Fruit fly (Drosophila melanogaster) whole organism: ENCODE results near the gene NTPase.

Source experiments
- CG8478 ChIP-seq: fragments of >200 bp; optimal IDR thresholded peaks from 2 replicates; lab custom pipeline; 2018; ENCODE audit warnings: inconsistent platforms
- EcR ChIP-seq, 2 experiments: fragments of >200 bp; optimal IDR thresholded peaks; 2 replicates each; lab custom pipeline; 2017; ENCODE audit warnings: missing biosample characterization in 2 of 2, missing genetic modification characterization in 2 of 2, missing genetic modification reagents in 2 of 2
- psq ChIP-seq: fragments of >200 bp; optimal IDR thresholded peaks from 2 replicates; lab custom pipeline; 2017
- usp ChIP-seq: fragments of >200 bp; optimal IDR thresholded peaks from 2 replicates; lab custom pipeline; 2017; ENCODE audit warnings: missing biosample characterization, missing genetic modification characterization, mixed read lengths

DNA sequence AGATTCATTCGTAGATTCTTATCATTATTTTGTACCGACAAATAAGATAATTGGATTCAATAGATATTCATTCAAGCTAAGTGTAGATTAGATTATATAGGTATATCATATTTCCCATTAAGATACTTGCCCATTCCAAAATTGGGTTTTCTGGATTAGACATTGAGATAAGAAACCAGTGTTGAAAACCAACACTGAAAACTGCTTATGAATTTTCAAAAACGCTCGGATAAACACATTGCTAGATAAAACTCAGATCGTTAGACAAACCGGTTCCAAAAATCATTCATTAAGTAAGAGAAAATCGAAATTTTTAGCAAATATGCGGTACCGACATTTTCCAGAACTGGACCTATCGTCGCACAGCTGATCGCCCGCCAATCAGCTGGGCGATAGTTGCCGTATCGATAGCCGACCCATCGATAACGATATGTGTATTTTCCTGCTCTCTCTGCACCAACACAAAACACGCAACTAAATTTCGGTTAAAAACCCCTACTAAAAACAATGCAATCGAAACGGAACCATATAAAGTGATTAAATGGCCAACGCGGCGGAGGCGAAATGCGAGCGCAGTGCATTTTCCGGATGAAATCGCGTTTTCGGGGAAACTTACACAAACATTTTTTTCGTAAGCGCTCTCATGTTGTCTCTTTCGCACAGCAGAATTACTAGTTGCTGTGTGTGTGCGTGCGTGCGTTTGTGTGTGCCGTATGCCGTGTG is at the start of gene NTPase, which contains the start of gene lilli:
- TF ChIP-seq CG8478 (lab: Kevin White, UChicago) (no peak), psq (lab: Kevin White, UChicago) (no peak), EcR (GFP tag; optimal IDR thresholded peaks at IDR 0.05; lab: Kevin White, UChicago) (no peak), usp (GFP tag; lab: Kevin White, UChicago) (no peak)
